Fruit fly (Drosophila melanogaster) whole organism, embryonic: ENCODE results near the gene CG14234.

ENCODE experiments used
- CG10543 ChIP-seq: fragments of 200-800 bp; sonication (Bioruptor generic); optimal IDR thresholded peaks from 3 replicates; lab custom pipeline; 2017; ENCODE audit warnings: missing biosample characterization, mild to moderate bottlenecking, missing genetic modification characterization, moderate library complexity
- CG10959 ChIP-seq: fragments of 200-800 bp; sonication (Bioruptor generic); IDR thresholded peaks from 2 replicates; pipeline ENCODE4 v1.3.6; 2022; ENCODE audit warnings: missing biosample characterization, missing genetic modification characterization
- CG12391 ChIP-seq: fragments of 200-800 bp; sonication (Bioruptor generic); optimal IDR thresholded peaks from 3 replicates; lab custom pipeline; 2018; ENCODE audit warnings: missing biosample characterization, mild to moderate bottlenecking, missing genetic modification characterization, moderate library complexity
- CG12769 ChIP-seq: fragments of 200-800 bp; sonication (Bioruptor generic); optimal IDR thresholded peaks from 2 replicates; lab custom pipeline; 2019; ENCODE audit warnings: missing biosample characterization, mild to moderate bottlenecking, missing genetic modification characterization, moderate library complexity
- CG16779 ChIP-seq: fragments of 200-800 bp; sonication (Bioruptor generic); IDR thresholded peaks from 2 replicates; pipeline ENCODE4 v1.3.6; 2022; ENCODE audit warnings: missing biosample characterization, missing genetic modification characterization
- CG17568 ChIP-seq: fragments of 200-800 bp; sonication (Bioruptor generic); optimal IDR thresholded peaks from 2 replicates; lab custom pipeline; 2018; ENCODE audit warnings: missing biosample characterization, mild to moderate bottlenecking, missing genetic modification characterization, moderate library complexity
- CG18619 ChIP-seq: fragments of 200-800 bp; sonication (Bioruptor generic); optimal IDR thresholded peaks from 3 replicates; lab custom pipeline; 2017; ENCODE audit warnings: missing biosample characterization, mild to moderate bottlenecking, missing genetic modification characterization
- CG2199 ChIP-seq: fragments of 200-800 bp; sonication (Bioruptor generic); IDR thresholded peaks from 3 replicates; pipeline ENCODE4 v1.3.6; 2022; ENCODE audit warnings: missing biosample characterization, missing genetic modification characterization
- CG3163 ChIP-seq: fragments of 200-800 bp; sonication (Bioruptor generic); optimal IDR thresholded peaks from 3 replicates; lab custom pipeline; 2016; ENCODE audit warnings: missing biosample characterization, missing genetic modification characterization
- CG34376 ChIP-seq: fragments of 200-800 bp; sonication (Bioruptor generic); optimal IDR thresholded peaks from 2 replicates; lab custom pipeline; 2018; ENCODE audit warnings: missing biosample characterization, mild to moderate bottlenecking, missing genetic modification characterization
- CG6175 ChIP-seq: fragments of 200-800 bp; sonication (Bioruptor generic); IDR thresholded peaks from 3 replicates; pipeline ENCODE4 v1.3.6; 2022; ENCODE audit warnings: missing biosample characterization, missing genetic modification characterization
- CG6765 ChIP-seq: fragments of 200-800 bp; sonication (Bioruptor generic); optimal IDR thresholded peaks from 3 replicates; lab custom pipeline; 2017; ENCODE audit warnings: missing biosample characterization, mild to moderate bottlenecking, missing genetic modification characterization
- CG6791 ChIP-seq: fragments of 200-800 bp; sonication (Bioruptor generic); IDR thresholded peaks from 3 replicates; pipeline ENCODE4 v1.3.6; 2022; ENCODE audit warnings: missing biosample characterization, missing genetic modification characterization; ENCODE audit not compliant: partially characterized antibody
- Ets65A ChIP-seq: fragments of 200-800 bp; sonication (Bioruptor generic); peaks from one replicate; lab custom pipeline; 2016; ENCODE audit warnings: missing biosample characterization, missing genetic modification characterization
- GATAe ChIP-seq: fragments of 200-800 bp; sonication (Bioruptor generic); conservative IDR thresholded peaks from 2 replicates; pipeline ENCODE4 v1.3.6; 2022; ENCODE audit warnings: missing biosample characterization, missing genetic modification characterization
- Hey ChIP-seq: fragments of 200-800 bp; sonication (Bioruptor generic); optimal IDR thresholded peaks from 3 replicates; lab custom pipeline; 2018; ENCODE audit warnings: missing biosample characterization, mild to moderate bottlenecking, missing genetic modification characterization
- Hmx ChIP-seq: fragments of 200-800 bp; sonication (Bioruptor generic); optimal IDR thresholded peaks from 2 replicates; lab custom pipeline; 2016; ENCODE audit warnings: missing biosample characterization, missing genetic modification characterization
- Hr78 ChIP-seq, 2 experiments: fragments of 200-800 bp in 1 of 2; fragments of >200 bp in 1 of 2; sonication (Bioruptor generic) in 1 of 2; optimal IDR thresholded peaks; 2 replicates each; lab custom pipeline; 2017 to 2019; ENCODE audit warnings: missing biosample characterization in 2 of 2, missing genetic modification characterization in 2 of 2, mild to moderate bottlenecking in 1 of 2, moderate library complexity in 1 of 2
- MBD-R2 ChIP-seq: fragments of 200-800 bp; sonication (Bioruptor generic); IDR thresholded peaks from 2 replicates; pipeline ENCODE4 v1.3.6; 2022; ENCODE audit warnings: missing biosample characterization, missing genetic modification characterization
- Med ChIP-seq: fragments of 200-800 bp; sonication (Bioruptor generic); peaks from one replicate; lab custom pipeline; 2016; ENCODE audit warnings: missing biosample characterization, missing genetic modification characterization, mild to moderate bottlenecking, inconsistent platforms, moderate library complexity
- Pdp1 ChIP-seq, 2 experiments: fragments of 200-800 bp; sonication (Bioruptor generic); optimal IDR thresholded peaks; 3 replicates each; lab custom pipeline; 2016; ENCODE audit warnings: missing biosample characterization in 2 of 2, missing genetic modification characterization in 2 of 2, mild to moderate bottlenecking in 1 of 2, moderate library complexity in 1 of 2
- Sin3A ChIP-seq: fragments of >200 bp; optimal IDR thresholded peaks from 2 replicates; lab custom pipeline; 2018
- Sry-δ ChIP-seq: fragments of 200-800 bp; sonication (Bioruptor generic); optimal IDR thresholded peaks from 2 replicates; lab custom pipeline; 2016; ENCODE audit warnings: missing biosample characterization, missing genetic modification characterization
- Vsx1 ChIP-seq: fragments of 200-800 bp; sonication (Bioruptor generic); optimal IDR thresholded peaks from 2 replicates; lab custom pipeline; 2017; ENCODE audit warnings: missing biosample characterization, mild to moderate bottlenecking, missing genetic modification characterization, missing genetic modification reagents
- YL-1 ChIP-seq: fragments of 200-800 bp; sonication (Bioruptor generic); optimal IDR thresholded peaks from 3 replicates; lab custom pipeline; 2017; ENCODE audit warnings: missing biosample characterization, mild to moderate bottlenecking, missing genetic modification characterization
- ase ChIP-seq: fragments of 200-800 bp; sonication (Bioruptor generic); IDR thresholded peaks from 3 replicates; pipeline ENCODE4 v1.3.6; 2022; ENCODE audit warnings: missing biosample characterization, missing genetic modification characterization
- bigmax ChIP-seq: fragments of 200-800 bp; sonication (Bioruptor generic); optimal IDR thresholded peaks from 2 replicates; lab custom pipeline; 2018; ENCODE audit warnings: missing biosample characterization, mild to moderate bottlenecking, missing genetic modification characterization
- chinmo ChIP-seq: fragments of 200-800 bp; sonication (Bioruptor generic); IDR thresholded peaks from 4 replicates; pipeline ENCODE4 v1.3.6; 2022; ENCODE audit warnings: missing biosample characterization, missing genetic modification characterization; ENCODE audit not compliant: partially characterized antibody
- ci ChIP-seq: fragments of 200-800 bp; sonication (Bioruptor generic); IDR thresholded peaks from 3 replicates; pipeline ENCODE4 v1.3.6; 2022; ENCODE audit warnings: missing biosample characterization, missing genetic modification characterization
- cwo ChIP-seq: fragments of 200-800 bp; sonication (Bioruptor generic); optimal IDR thresholded peaks from 3 replicates; lab custom pipeline; 2017; ENCODE audit warnings: missing biosample characterization, missing genetic modification characterization, mild to moderate bottlenecking, moderate library complexity, missing genetic modification reagents
- exex ChIP-seq: fragments of 200-800 bp; sonication (Bioruptor generic); optimal IDR thresholded peaks from 4 replicates; lab custom pipeline; 2018; ENCODE audit warnings: missing biosample characterization, mild to moderate bottlenecking, missing genetic modification characterization, moderate library complexity
- fd102C ChIP-seq: fragments of 200-800 bp; sonication (Bioruptor generic); optimal IDR thresholded peaks from 2 replicates; lab custom pipeline; 2018; ENCODE audit warnings: missing biosample characterization, mild to moderate bottlenecking, missing genetic modification characterization, moderate library complexity
- fd96Cb ChIP-seq: fragments of 200-800 bp; sonication (Bioruptor generic); optimal IDR thresholded peaks from 2 replicates; lab custom pipeline; 2018; ENCODE audit warnings: missing biosample characterization, mild to moderate bottlenecking, missing genetic modification characterization, moderate library complexity
- fu2 ChIP-seq: fragments of 200-800 bp; sonication (Bioruptor generic); optimal IDR thresholded peaks from 2 replicates; lab custom pipeline; 2016; ENCODE audit warnings: missing biosample characterization, missing genetic modification characterization
- grn ChIP-seq: fragments of 200-800 bp; sonication (Bioruptor generic); optimal IDR thresholded peaks from 3 replicates; lab custom pipeline; 2017; ENCODE audit warnings: missing biosample characterization, missing genetic modification characterization
- gt ChIP-seq: fragments of 200-800 bp; sonication (Bioruptor generic); IDR thresholded peaks from 2 replicates; pipeline ENCODE4 v1.3.6; 2022; ENCODE audit warnings: missing biosample characterization, missing genetic modification characterization
- kah ChIP-seq: fragments of 200-800 bp; sonication (Bioruptor generic); optimal IDR thresholded peaks from 2 replicates; lab custom pipeline; 2018; ENCODE audit warnings: missing biosample characterization, mild to moderate bottlenecking, missing genetic modification characterization
- lov ChIP-seq, 2 experiments: fragments of 200-800 bp in 1 of 2; fragments of >200 bp in 1 of 2; sonication (Bioruptor generic) in 1 of 2; IDR thresholded peaks in 1 of 2; optimal IDR thresholded peaks in 1 of 2; 2 replicates in 1 of 2; 3 replicates in 1 of 2; pipeline versions ENCODE4 v1.3.6 to Lab custom; 2017 to 2022; ENCODE audit warnings: missing biosample characterization in 1 of 2, missing genetic modification characterization in 1 of 2
- mirr ChIP-seq: fragments of 200-800 bp; sonication (Bioruptor generic); optimal IDR thresholded peaks from 3 replicates; lab custom pipeline; 2018; ENCODE audit warnings: missing biosample characterization, mild to moderate bottlenecking, missing genetic modification characterization
- mld ChIP-seq: fragments of 200-800 bp; sonication (Bioruptor generic); IDR thresholded peaks from 3 replicates; pipeline ENCODE4 v1.3.6; 2022; ENCODE audit warnings: missing biosample characterization, missing genetic modification characterization; ENCODE audit not compliant: partially characterized antibody
- nerfin-1 ChIP-seq: fragments of 200-800 bp; sonication (Bioruptor generic); optimal IDR thresholded peaks from 3 replicates; lab custom pipeline; 2019; ENCODE audit warnings: missing biosample characterization, mild to moderate bottlenecking, missing genetic modification characterization, moderate library complexity
- nerfin-2 ChIP-seq: fragments of 200-800 bp; sonication (Bioruptor generic); IDR thresholded peaks from 2 replicates; pipeline ENCODE4 v1.3.6; 2022; ENCODE audit warnings: missing biosample characterization, missing genetic modification characterization; ENCODE audit not compliant: partially characterized antibody
- nmo ChIP-seq: fragments of 200-800 bp; sonication (Bioruptor generic); optimal IDR thresholded peaks from 2 replicates; lab custom pipeline; 2018; ENCODE audit warnings: missing biosample characterization, mild to moderate bottlenecking, missing genetic modification characterization, moderate library complexity
- stwl ChIP-seq: fragments of 200-800 bp; sonication (Bioruptor generic); optimal IDR thresholded peaks from 3 replicates; lab custom pipeline; 2018; ENCODE audit warnings: missing biosample characterization, mild to moderate bottlenecking, missing genetic modification characterization, moderate library complexity
- sug ChIP-seq: fragments of 200-800 bp; optimal IDR thresholded peaks from 2 replicates; lab custom pipeline; 2019; ENCODE audit warnings: missing biosample characterization, mild to moderate bottlenecking, missing genetic modification characterization, moderate library complexity
- tna ChIP-seq: fragments of 200-800 bp; sonication (Bioruptor generic); IDR thresholded peaks from 2 replicates; pipeline ENCODE4 v1.3.6; 2022; ENCODE audit warnings: missing biosample characterization, missing genetic modification characterization; ENCODE audit not compliant: partially characterized antibody
- toy ChIP-seq: fragments of 200-800 bp; sonication (Bioruptor generic); IDR thresholded peaks from 2 replicates; pipeline ENCODE4 v1.3.6; 2022; ENCODE audit warnings: missing biosample characterization, missing genetic modification characterization
- vfl ChIP-seq: fragments of 200-800 bp; sonication (Bioruptor generic); optimal IDR thresholded peaks from 2 replicates; lab custom pipeline; 2016; ENCODE audit warnings: missing biosample characterization, missing genetic modification characterization

The CG14234 gene

DNA sequence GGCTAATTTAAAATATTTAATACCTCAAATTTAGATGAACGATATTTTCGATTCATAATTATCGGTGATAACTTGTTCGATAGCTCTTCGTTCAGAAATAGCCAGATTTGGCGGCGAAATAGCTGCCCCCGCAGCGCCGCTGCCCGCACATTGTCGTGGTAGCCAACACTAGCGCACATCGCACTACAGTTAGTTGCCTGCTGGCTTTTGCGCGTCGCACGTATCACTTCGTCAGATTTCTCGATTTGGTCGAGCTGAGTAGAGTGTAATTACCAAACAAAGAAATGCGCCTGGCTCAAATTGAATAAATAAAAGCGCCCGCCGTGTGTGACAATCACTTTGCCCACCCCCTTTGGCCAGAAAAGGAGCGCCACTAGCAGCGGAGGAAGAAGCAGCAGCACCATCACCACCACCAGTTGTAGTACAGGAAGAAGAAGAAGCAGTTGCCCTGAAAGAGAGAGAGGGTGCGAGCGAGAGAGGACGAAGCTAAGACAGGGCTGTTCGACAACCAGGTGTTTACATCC lies 15.3 kb downstream of the CG14234 start, which contains the start of gene Abcd3 (continued):
- no peak for TF ChIP-seq lov (optimal IDR thresholded peaks at IDR 0.05; lab: Kevin White, UChicago)
- TF ChIP-seq lov (GFP tag; IDR thresholded peaks at IDR 0.05; lab: Robert Waterston, UW): no peak
- TF ChIP-seq gt (GFP tag; lab: Robert Waterston, UW): no peak
- TF ChIP-seq fd96Cb (tag; lab: Kevin White, UChicago): no peak
- TF ChIP-seq CG3163: peak; percentile 57
- peak; percentile 68 for TF ChIP-seq tna
- TF ChIP-seq YL-1: peak; percentile 84
- TF ChIP-seq stwl: peak; percentile 20
- TF ChIP-seq fd102C (GFP tag; lab: Kevin White, UChicago): no peak
- TF ChIP-seq mld (GFP tag; lab: Robert Waterston, UW): peak; percentile 60; the same call in 1 of the 3 replicates
- TF ChIP-seq Hmx (GFP tag; lab: Kevin White, UChicago): no peak
- no peak for TF ChIP-seq bigmax (GFP tag; lab: Kevin White, UChicago)

DNA sequence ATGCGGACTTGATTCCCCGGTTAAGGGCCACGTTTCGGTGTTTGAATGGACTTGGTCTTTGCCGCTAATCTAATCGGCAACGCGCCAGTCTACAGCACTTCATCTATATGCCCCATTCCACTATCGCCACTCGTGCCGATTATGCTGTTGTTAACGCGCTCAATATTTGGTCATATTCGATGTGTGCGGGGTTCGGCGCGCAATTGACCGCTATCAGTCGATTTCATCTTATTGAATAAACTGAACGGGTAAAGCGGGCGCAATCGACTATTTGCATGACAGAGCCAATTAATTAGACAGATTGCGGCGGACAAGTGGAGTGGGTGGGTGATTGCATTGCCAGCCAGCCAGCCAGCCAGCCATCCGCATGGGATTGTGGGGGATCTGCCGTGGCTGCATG lies 17.0 kb downstream of the CG14234 start:
- TF ChIP-seq chinmo (GFP tag; lab: Robert Waterston, UW) (0 out of 4 replicates have a peak, but pooled peaks have one; percentile 56), Sry-δ (GFP tag; lab: Kevin White, UChicago) (no peak), Ets65A (GFP tag; lab: Kevin White, UChicago) (peak; percentile 84), Sin3A (lab: Kevin White, UChicago) (no peak), nmo (GFP tag; lab: Kevin White, UChicago) (no peak), sug (tag; lab: Kevin White, UChicago) (peak; percentile 71), ci (GFP tag; lab: Robert Waterston, UW) (0 out of 3 replicates have a peak, but pooled peaks have one; percentile 33), GATAe (GFP tag; lab: Robert Waterston, UW) (0 out of 2 replicates have a peak, but pooled peaks have one; percentile 30), fu2 (no peak), Med (GFP tag; lab: Kevin White, UChicago) (peak; percentile 74), nerfin-1 (no peak), CG6791 (no peak), CG2199 (GFP tag; lab: Robert Waterston, UW) (no peak), CG34376 (GFP tag; lab: Kevin White, UChicago) (peak; percentile 1), nerfin-2 (GFP tag; lab: Robert Waterston, UW) (no peak), kah (GFP tag; lab: Kevin White, UChicago) (no peak), grn (GFP tag; lab: Kevin White, UChicago) (peak; percentile 88), Vsx1 (peak; percentile 30), Hey (peak; percentile 36), ase (no peak), mirr (peak; percentile 95), cwo (GFP tag; lab: Kevin White, UChicago) (peak; percentile 54), Pdp1 (GFP tag; optimal IDR thresholded peaks at IDR 0.05; lab: Kevin White, UChicago) (peak in 1 of 2 experiments; percentile 44), CG10543 (GFP tag; lab: Kevin White, UChicago) (peak; percentile 55), exex (peak; percentile 95)

DNA sequence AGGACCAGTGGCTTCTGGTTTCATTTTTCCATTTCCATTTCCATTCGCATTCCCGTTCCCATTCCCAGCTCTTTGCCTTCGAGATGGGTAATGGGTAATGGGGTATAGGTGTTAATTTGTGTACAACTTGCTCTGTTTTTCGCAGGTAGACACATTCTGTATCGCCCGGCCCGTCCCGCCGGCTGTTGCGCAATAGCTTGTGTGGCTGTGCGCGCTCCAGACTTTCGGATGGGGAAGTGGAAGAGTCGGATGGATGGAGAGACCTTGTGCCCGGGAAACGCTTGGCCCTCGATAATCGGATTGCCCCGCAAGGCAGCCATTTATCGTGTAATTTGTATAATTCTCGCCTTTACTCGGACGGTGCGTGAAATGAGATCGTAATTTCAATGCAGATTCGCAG lies 18.3 kb downstream of the CG14234 start:
- TF ChIP-seq mirr (no peak), Pdp1 (GFP tag; optimal IDR thresholded peaks at IDR 0.05; lab: Kevin White, UChicago) (peak in 1 of 2 experiments; percentile 97), Hr78 (GFP tag; optimal IDR thresholded peaks at IDR 0.05; lab: Kevin White, UChicago) (no peak), CG17568 (no peak), vfl (no peak), MBD-R2 (no peak), chinmo (GFP tag; lab: Robert Waterston, UW) (no peak), toy (GFP tag; lab: Robert Waterston, UW) (0 out of 2 replicates have a peak, but pooled peaks have one; percentile 7), CG12391 (tag; lab: Kevin White, UChicago) (no peak), CG6175 (GFP tag; lab: Robert Waterston, UW) (no peak), CG16779 (GFP tag; lab: Robert Waterston, UW) (no peak), CG6765 (no peak), CG10959 (no peak), GATAe (GFP tag; lab: Robert Waterston, UW) (no peak), CG18619 (GFP tag; lab: Kevin White, UChicago) (no peak), CG12769 (tag; lab: Kevin White, UChicago) (peak; percentile 73)
